Fruit fly (Drosophila melanogaster): Measurements from ENCODE around the gene btz.

Gene btz

DNA sequence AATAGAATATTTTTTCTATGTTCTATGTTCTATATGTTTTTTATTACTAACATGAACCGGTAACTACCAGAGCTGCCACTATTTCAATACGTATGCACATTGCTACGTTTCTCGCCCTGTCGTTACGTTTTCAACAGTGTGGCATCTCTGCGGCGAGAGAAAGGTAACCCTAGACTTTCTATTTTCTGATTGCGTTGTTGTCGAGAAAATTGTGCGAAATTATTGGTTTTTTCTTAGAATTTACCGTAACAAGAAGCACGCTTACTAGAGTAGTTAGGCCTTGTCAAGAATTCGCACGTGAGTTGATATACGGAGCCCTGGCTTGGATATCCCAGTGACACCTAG, at the start of gene btz:
TSS of gene btz (plus strand) at position 133 of the 345 bp plus-strand sequence.
- TF ChIP-seq psq (optimal IDR thresholded peaks at IDR 0.05): no peak
- TF ChIP-seq CG8478 (optimal IDR thresholded peaks at IDR 0.05): no peak
- TF ChIP-seq pan (optimal IDR thresholded peaks at IDR 0.05): no peak
- TF ChIP-seq Dll (optimal IDR thresholded peaks at IDR 0.05): no peak
- TF ChIP-seq usp (GFP tag; optimal IDR thresholded peaks at IDR 0.05): no peak
- no peak for TF ChIP-seq EcR (GFP tag; optimal IDR thresholded peaks at IDR 0.05)

DNA sequence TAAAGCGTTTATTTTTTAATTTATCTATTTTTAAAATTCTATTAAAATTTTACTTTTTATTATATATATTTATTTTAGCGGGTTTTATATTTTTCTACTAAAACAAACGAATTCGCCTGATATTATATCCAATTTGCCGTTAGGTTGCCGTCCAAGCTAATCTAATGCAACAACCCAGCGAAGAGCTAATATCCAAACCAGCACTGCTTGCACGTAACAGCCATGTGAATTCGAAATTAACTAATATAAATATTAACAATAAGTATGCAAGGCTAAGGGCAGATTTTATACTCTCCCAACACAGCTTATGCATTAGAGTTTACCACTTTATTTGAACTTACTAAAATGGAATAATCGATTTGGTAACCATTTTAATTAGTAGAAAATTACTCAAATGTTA, 48.5 kb upstream of the btz start:
- TF ChIP-seq psq (optimal IDR thresholded peaks at IDR 0.05) (no peak), pan (optimal IDR thresholded peaks at IDR 0.05) (no peak), Dll (optimal IDR thresholded peaks at IDR 0.05) (no peak), EcR (GFP tag; optimal IDR thresholded peaks at IDR 0.05) (no peak), CG8478 (optimal IDR thresholded peaks at IDR 0.05) (no peak), usp (GFP tag; optimal IDR thresholded peaks at IDR 0.05) (no peak)

DNA sequence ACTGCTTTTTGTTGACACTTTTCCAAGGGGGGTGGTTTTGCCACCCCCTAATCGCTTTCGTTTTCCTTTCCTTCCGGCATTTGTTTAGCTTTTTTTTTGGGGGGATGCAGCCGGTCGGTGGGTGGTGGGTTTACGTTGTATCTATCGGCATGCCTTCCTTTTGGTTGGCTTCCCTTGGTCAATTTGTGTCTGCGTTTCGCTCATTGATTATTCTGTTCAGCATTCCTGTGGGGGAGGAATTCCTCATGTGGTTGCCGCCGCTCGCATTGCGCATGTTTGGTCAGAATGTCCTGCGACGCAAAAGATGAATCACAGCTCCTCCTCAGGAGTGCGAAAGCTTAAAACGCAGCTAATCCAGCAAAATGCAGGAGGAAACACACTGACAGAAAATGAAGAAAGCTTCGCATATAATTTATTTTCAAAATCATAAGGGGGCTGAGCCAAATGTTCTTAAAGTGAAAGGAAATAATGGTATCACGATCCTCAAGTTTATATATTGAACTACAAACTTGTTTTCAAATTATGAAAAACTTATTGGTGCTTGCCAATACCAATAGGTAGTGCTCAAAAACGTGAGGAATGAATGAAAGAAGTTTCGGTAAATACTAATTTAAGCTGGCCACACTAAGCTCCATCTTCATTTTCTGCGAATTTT, 47.9 kb upstream of the btz start, which contains the start of gene RpS10a:
TSS of gene RpS10a (plus strand) at position 605 of the 655 bp plus-strand sequence.
- no peak for TF ChIP-seq pan (optimal IDR thresholded peaks at IDR 0.05)
- no peak for TF ChIP-seq usp (GFP tag; optimal IDR thresholded peaks at IDR 0.05)
- TF ChIP-seq EcR (GFP tag; optimal IDR thresholded peaks at IDR 0.05): no peak
- no peak for TF ChIP-seq CG8478 (optimal IDR thresholded peaks at IDR 0.05)
- no peak for TF ChIP-seq Dll (optimal IDR thresholded peaks at IDR 0.05)
- TF ChIP-seq psq (optimal IDR thresholded peaks at IDR 0.05): no peak

DNA sequence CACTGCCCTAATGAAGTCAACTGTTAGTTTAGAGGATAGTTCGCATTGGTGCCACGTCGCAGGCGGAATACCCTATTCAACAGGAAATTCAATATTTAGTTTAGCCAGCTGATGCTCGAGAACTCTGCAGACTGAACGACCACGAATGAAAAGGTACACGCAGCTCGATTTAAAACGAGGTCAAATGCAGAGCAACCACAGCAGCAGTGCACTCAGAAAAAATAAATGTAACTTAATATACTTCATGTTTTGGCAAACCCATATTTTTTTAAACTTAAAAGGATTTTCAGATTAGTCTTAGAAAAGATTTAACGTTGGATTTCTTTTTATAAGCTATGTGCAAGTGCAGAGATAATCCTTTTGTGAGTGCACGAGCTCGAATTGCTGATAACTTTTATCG, 45.1 kb upstream of the btz start:
- no peak for TF ChIP-seq Dll (optimal IDR thresholded peaks at IDR 0.05)
- TF ChIP-seq psq (optimal IDR thresholded peaks at IDR 0.05): no peak
- TF ChIP-seq CG8478 (optimal IDR thresholded peaks at IDR 0.05): no peak
- TF ChIP-seq usp (GFP tag; optimal IDR thresholded peaks at IDR 0.05): no peak

DNA sequence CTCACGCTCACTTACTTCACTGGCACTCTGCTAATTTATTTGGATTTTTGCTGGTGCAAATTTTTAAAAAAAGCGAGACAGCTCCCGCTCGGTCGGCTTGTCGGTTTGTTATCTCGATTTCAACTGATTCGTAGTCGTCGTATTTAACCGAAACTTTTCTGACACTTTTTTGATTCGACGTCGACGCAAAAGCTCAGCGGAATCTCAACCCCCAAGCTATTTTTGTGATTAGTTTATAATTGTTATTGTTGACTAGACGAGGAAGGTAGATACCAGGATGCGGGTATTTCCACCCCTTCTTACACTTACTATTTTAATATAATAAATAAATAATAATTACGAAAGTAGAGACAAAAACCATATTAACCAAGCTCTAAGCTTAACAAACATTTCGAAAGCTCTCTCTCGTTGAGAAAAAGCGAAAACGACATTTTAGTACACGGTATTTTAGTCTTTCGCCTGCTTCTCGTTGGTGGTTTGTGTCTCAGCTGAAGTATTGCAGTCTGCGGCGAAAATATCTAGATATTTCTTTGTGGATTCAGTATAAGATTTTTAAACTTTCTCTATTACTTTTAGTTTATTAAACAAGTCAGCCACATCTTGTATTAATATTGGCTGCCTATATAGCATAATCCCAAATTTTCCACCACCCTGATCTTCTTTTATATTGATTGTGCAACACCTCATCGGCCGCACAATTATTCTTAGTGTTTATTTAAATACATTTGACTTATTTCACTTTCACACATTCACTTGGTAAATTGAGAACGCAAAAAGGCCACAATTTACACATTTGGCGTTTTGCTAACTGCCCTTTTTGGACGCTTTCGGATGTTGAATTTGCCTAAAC, 43.2 kb upstream of the btz start, which contains the start of gene tau:
TSS of gene tau (minus strand) at position 311 of the 850 bp plus-strand sequence.
- TF ChIP-seq Dll (optimal IDR thresholded peaks at IDR 0.05): no peak
- no peak for TF ChIP-seq pan (optimal IDR thresholded peaks at IDR 0.05)
- TF ChIP-seq EcR (GFP tag; optimal IDR thresholded peaks at IDR 0.05): no peak
- no peak for TF ChIP-seq psq (optimal IDR thresholded peaks at IDR 0.05)
- TF ChIP-seq usp (GFP tag; optimal IDR thresholded peaks at IDR 0.05): no peak
- no peak for TF ChIP-seq CG8478 (optimal IDR thresholded peaks at IDR 0.05)

DNA sequence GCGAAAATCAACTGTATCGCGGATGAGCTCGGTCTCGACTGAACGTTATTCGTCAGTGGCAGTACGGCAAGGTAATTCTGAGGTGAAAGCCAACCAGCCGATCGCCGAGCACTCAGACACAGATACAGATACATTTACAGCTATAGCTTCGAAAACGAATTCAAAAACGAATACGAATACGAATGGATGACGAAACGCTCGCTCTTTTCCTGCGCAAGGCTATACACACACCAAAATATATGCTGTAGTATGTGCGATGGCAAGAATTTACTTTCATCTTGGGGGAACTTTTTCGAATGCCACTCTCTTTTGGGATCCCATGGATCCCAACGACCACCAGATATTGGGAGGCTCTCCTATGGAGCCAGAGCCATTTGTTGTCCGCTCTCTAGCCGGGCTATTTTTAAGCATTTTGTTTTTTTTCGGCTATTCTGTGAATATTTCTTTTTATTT, 40.0 kb upstream of the btz start, which contains the start of gene Mlc1:
TSS of gene Mlc1 (minus strand) at position 51 of the 453 bp plus-strand sequence.
- TF ChIP-seq pan (optimal IDR thresholded peaks at IDR 0.05) (no peak), Dll (optimal IDR thresholded peaks at IDR 0.05) (no peak), usp (GFP tag; optimal IDR thresholded peaks at IDR 0.05) (no peak), EcR (GFP tag; optimal IDR thresholded peaks at IDR 0.05) (no peak), CG8478 (optimal IDR thresholded peaks at IDR 0.05) (no peak), psq (optimal IDR thresholded peaks at IDR 0.05) (no peak)

DNA sequence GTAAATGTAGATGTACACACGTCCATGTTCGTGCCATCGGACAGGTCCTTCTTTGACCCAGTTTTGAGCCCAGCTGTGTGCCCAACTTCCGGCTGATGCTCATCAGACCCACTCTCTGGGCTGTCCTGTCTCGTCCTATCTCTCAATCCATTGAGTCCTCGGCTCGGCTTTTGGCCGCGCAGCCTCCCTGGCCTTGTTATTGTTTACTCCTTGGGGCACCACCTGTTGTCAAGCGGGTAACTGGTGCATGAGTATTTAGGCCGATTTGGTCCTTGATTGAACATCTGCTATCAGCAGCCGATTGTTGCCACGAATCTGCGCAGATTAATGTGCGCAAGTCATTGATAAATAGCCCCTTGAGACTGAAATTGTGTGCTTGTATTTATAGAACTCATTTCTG, 38.8 kb upstream of the btz start:
- TF ChIP-seq EcR (GFP tag; optimal IDR thresholded peaks at IDR 0.05) (no peak), pan (optimal IDR thresholded peaks at IDR 0.05) (no peak), CG8478 (optimal IDR thresholded peaks at IDR 0.05) (no peak), psq (optimal IDR thresholded peaks at IDR 0.05) (no peak), usp (GFP tag; optimal IDR thresholded peaks at IDR 0.05) (no peak), Dll (optimal IDR thresholded peaks at IDR 0.05) (no peak)

DNA sequence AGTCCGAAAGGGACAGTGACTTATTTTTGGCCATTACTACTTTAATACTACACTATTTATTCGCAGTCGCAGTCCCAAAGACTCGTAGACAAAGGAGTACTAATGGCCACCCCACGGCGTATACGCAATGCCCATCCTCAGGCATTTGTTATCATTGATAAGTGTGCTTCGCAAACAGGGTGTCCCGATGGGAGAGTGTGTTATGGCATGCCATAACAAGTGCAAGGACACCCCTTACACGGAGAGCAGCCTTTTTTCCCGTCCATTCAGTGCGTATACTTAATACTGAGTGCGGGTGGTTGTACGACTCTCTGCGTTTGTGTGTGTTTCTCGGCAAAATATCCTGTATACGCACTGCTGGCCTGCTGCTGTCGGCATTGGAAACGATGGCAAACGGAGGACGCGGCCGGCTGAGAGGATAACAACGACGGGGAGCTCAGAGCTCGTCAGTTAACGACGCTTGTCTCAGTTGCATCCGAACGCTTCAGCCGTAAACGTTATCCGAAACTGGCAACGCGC, 38.1 kb upstream of the btz start, which contains the start of gene unc80:
TSS of gene unc80 (plus strand) at position 469 of the 519 bp plus-strand sequence.
- TF ChIP-seq pan (optimal IDR thresholded peaks at IDR 0.05) (no peak), CG8478 (optimal IDR thresholded peaks at IDR 0.05) (no peak), EcR (GFP tag; optimal IDR thresholded peaks at IDR 0.05) (no peak), psq (optimal IDR thresholded peaks at IDR 0.05) (no peak), Dll (optimal IDR thresholded peaks at IDR 0.05) (no peak), usp (GFP tag; optimal IDR thresholded peaks at IDR 0.05) (no peak)

DNA sequence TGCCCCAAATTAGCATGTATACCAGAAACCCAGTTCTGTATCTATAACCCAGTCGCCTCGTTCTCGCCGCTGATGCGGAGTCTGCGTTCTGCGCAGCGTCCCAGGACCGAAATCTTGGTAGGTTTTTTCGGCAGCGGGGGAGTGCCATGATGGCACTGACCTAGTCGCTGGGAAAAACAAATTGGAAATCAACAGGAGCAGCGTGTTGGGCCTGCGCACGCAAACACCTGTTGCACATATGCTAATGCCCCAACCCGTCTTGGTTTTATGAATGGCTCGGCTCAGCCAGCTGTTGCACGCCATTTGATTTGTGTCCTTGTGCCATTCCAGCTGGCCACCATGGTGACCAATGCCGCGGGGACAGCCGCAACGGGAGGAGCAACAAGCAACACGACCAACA, 37.3 kb upstream of the btz start:
- TF ChIP-seq EcR (GFP tag; optimal IDR thresholded peaks at IDR 0.05): no peak
- TF ChIP-seq CG8478 (optimal IDR thresholded peaks at IDR 0.05): no peak
- TF ChIP-seq pan (optimal IDR thresholded peaks at IDR 0.05): no peak
- TF ChIP-seq Dll (optimal IDR thresholded peaks at IDR 0.05): no peak
- TF ChIP-seq psq (optimal IDR thresholded peaks at IDR 0.05): no peak
- no peak for TF ChIP-seq usp (GFP tag; optimal IDR thresholded peaks at IDR 0.05)

DNA sequence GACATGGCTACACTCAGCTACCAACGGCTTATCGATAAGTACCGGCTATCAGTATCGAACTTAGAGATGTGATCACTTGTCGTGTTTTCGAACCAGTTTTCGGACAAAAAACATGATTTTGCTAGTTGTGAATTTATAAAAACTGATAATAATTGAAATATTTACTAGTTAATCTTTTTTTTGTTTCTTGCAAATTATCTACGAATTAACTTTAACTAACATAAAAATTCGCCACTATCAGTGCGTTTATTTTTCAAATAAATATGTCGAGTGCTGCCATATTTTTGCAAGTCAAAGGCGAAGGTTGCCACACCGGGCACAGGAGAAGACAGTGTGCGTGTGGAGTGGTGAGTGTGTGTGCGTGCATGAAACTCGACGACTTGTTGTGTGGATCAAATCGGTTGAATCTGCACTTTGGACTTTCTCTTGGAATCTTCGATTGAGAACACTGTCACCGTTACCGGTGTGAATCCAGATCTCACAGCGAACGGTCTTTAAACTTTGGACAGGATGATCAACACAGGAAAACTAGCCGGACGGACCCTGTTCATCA, 22.9 kb upstream of the btz start, which contains the start of gene Hsdl2:
TSS of gene Hsdl2 (plus strand) at position 349 of the 553 bp plus-strand sequence.
- no peak for TF ChIP-seq CG8478 (optimal IDR thresholded peaks at IDR 0.05)
- no peak for TF ChIP-seq usp (GFP tag; optimal IDR thresholded peaks at IDR 0.05)
- TF ChIP-seq psq (optimal IDR thresholded peaks at IDR 0.05): no peak
- TF ChIP-seq EcR (GFP tag; optimal IDR thresholded peaks at IDR 0.05): no peak
- TF ChIP-seq Dll (optimal IDR thresholded peaks at IDR 0.05): no peak
- TF ChIP-seq pan (optimal IDR thresholded peaks at IDR 0.05): no peak

DNA sequence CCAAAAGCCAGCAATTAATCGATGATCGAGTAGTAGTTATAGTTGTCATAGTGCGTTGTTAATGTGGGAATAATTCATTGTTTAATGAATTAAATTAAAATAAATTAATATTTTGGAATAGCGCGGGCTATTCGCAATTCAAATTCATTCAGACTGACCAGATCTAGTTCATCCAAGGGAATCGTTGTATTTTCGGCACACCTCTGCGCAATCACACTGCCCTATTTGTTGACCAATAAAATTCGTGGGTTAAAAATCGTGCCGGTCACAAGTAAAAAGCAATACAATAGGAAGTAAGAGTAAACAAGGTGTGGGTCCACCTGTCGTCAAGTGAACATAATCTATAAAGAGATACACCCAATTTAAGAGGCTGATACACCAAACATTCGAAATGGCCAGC, 21.1 kb upstream of the btz start, which contains the start of gene CG12883:
TSS of gene CG12883 (plus strand) at position 273 of the 400 bp plus-strand sequence.
- no peak for TF ChIP-seq EcR (GFP tag; optimal IDR thresholded peaks at IDR 0.05)
- TF ChIP-seq usp (GFP tag; optimal IDR thresholded peaks at IDR 0.05): no peak
- no peak for TF ChIP-seq Dll (optimal IDR thresholded peaks at IDR 0.05)
- no peak for TF ChIP-seq pan (optimal IDR thresholded peaks at IDR 0.05)
- no peak for TF ChIP-seq CG8478 (optimal IDR thresholded peaks at IDR 0.05)
